Worm (Caenorhabditis elegans): ENCODE results near the gene ZC239.3.
"Not testable (repeated sequence)": the region's sequence is repeated elsewhere in the genome, so short reads cannot be mapped to it uniquely, and the experiment has no call there.

The ZC239.3 gene

DNA sequence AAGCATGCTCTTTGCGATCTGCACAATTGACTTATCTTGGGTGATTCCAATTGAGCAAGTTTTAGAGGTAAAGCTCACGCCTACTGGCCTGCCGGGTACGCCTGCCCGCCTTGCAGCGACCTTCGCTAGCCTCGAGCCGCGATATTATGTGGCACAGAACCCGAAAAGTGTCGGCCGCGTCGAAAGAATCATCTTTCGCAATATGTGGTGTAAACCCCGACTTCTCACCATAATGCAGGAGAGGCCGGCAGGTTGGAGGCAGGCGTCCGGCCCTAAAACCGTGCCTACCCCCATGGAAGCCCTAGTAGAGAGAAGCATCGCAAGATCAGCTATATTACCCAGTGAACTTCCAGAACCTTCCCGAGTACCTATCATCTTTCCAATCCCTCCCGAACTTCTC is 30.0 kb upstream of the ZC239.3 start:
- TF ChIP-seq lim-6 (tag; optimal IDR thresholded peaks at IDR 0.05) = no peak
- no peak for TF ChIP-seq unc-42 (tag; optimal IDR thresholded peaks at IDR 0.05)
- TF ChIP-seq pax-1 (tag; optimal IDR thresholded peaks at IDR 0.05) = no peak
- TF ChIP-seq npax-4 (tag; optimal IDR thresholded peaks at IDR 0.05) = no peak
- no peak for TF ChIP-seq hlh-8 (tag; optimal IDR thresholded peaks at IDR 0.05)
- no peak for TF ChIP-seq elt-4 (tag; optimal IDR thresholded peaks at IDR 0.05)
- TF ChIP-seq tbx-7 (tag; optimal IDR thresholded peaks at IDR 0.05) = no peak

DNA sequence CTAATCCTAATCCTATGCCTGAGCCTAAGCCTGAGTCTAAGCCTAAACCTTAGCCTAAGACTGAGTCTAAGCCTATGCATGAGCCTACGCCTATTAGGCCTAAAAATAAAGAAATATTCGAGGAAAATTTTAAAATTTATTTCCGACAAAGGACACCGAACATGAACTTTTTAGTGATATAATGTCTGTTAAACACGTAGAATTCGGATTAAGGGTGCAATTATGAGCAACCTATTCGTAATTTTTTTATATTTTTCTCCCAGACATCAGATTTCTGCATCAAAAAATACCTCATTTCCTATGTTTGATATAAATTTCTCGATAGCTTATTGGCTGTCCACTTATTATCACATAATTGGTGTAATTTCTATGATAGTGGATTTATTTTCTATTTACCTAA is 26.8 kb upstream of the ZC239.3 start, which contains the start of gene Y27F2A.11:
Y27F2A.11 (plus strand) TSS at position 301 of the 400 bp plus-strand sequence.
- TF ChIP-seq unc-86 (tag; optimal IDR thresholded peaks at IDR 0.05); dmd-4 (tag; optimal IDR thresholded peaks at IDR 0.05; ENCODE audit: borderline replicate concordance); ref-2 (tag; optimal IDR thresholded peaks at IDR 0.05): not testable (repeated sequence)

DNA sequence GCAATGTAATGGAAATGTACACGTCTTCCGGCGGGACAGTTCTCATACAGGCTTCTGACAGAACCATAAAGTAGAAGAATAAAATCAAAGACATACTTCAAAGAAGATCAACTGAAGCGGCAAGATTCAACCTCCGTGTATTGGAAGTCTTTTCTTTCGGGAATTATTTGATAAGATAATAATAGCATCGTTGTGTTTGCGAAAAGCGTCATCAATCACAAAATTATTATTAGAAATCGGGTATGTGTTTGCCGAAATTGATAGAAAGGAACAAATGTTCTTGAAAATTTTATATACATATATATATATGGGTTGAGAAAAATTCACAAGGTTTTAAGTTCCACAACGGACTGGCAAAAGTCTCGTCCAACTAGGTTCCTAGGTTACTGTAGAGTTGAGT is 24.3 kb upstream of the ZC239.3 start, which contains the start of gene Y27F2A.9:
Y27F2A.9 (minus strand) TSS at position 101 of the 400 bp plus-strand sequence.
- not testable (repeated sequence) for TF ChIP-seq elt-4, C08G9.2, pha-2 (tag; optimal IDR thresholded peaks at IDR 0.05)

DNA sequence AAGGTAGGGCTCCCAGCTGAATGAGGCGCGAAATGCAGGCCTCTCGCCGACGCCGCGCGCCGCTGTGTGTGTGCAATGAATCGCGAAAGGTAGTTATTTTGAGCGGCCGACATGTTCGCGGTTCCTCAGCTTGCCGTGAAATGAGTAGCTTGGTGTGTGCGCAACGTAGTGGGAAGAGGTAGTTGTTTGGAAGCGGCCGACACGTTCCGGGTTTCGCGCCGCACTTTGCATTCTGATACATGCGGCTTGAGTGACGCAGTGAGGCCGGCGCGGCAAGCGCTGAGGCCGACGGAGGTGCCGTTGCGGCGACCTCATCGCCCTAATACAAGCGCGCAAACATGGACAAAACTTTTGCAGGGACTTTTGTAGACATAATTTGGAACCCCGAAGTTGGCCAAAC is 20.1 kb upstream of the ZC239.3 start:
- TF ChIP-seq ztf-16 (tag; optimal IDR thresholded peaks at IDR 0.05) (no peak), mec-3 (tag; optimal IDR thresholded peaks at IDR 0.05; ENCODE audit: borderline replicate concordance) (peak; percentile 13)

DNA sequence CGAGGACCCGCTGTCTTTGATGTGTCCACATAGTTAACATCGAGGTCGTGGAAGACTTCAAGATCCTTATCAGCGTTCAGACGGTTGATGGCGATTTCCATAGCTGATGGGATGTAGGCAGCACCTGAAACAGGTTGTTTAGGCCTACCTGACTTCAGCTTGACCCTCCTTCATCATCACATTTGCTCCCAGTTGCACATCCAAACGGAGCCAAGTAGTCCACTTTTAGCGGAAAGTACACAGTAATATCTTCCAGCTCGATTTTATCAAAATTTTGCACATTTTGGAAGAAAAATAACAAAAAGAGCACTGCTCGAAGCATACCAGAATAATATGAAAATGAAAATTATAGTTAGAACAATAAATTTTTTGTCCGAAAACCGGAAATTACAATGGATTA is 18.9 kb upstream of the ZC239.3 start, which contains the start of gene gcy-15:
gcy-15 (minus strand) TSS at position 101 of the 400 bp plus-strand sequence.
- no peak for TF ChIP-seq pat-9 (tag; optimal IDR thresholded peaks at IDR 0.05)
- no peak for TF ChIP-seq ceh-18 (tag; optimal IDR thresholded peaks at IDR 0.05)
- no peak for TF ChIP-seq pax-1 (tag; optimal IDR thresholded peaks at IDR 0.05)
- TF ChIP-seq ztf-16 (tag; optimal IDR thresholded peaks at IDR 0.05) = no peak
- TF ChIP-seq ceh-30 (tag; optimal IDR thresholded peaks at IDR 0.05) = no peak
- no peak for TF ChIP-seq unc-3 (GFP tag; conservative IDR thresholded peaks at IDR 0.05)
- TF ChIP-seq unc-3 (tag; optimal IDR thresholded peaks at IDR 0.05) = no peak
- no peak for TF ChIP-seq ceh-19 (GFP tag; optimal IDR thresholded peaks at IDR 0.05)
- no peak for TF ChIP-seq ama-1 (optimal IDR thresholded peaks at IDR 0.05)
- TF ChIP-seq odd-2 (tag; optimal IDR thresholded peaks at IDR 0.05) = no peak
- TF ChIP-seq C08G9.2 (tag; optimal IDR thresholded peaks at IDR 0.05) = no peak
- no peak for TF ChIP-seq ceh-34 (tag; optimal IDR thresholded peaks at IDR 0.05)
- TF ChIP-seq madf-2 (tag; optimal IDR thresholded peaks at IDR 0.05) = no peak
- TF ChIP-seq pros-1 (tag; optimal IDR thresholded peaks at IDR 0.05) = no peak
- TF ChIP-seq ceh-48 (tag; optimal IDR thresholded peaks at IDR 0.05) = no peak
- TF ChIP-seq ets-4 (tag; optimal IDR thresholded peaks at IDR 0.05) = no peak
- TF ChIP-seq gmeb-2 (tag; optimal IDR thresholded peaks at IDR 0.05) = no peak
- no peak for TF ChIP-seq ttx-3 (tag; optimal IDR thresholded peaks at IDR 0.05)
- no peak for TF ChIP-seq tbx-2 (tag; optimal IDR thresholded peaks at IDR 0.05)

DNA sequence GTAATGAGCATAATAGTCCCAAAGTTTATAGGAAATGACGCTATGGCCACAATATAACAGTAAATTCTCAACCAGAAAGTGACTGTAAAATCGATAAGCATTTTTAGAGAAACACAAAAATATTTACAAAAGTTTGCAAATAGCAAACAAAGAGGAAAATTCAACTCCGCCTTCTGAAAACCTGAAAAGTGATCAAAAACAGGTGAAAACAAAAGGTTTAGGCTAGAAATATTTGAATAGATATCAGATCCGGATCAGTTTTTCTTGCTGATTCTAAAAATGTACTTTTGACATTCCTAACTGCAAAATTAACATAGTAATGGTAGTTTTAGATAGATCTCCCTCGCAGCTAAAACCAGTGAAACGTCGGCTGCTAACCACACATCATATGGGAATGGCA is 16.9 kb upstream of the ZC239.3 start, which contains the start of gene sri-51:
sri-51 (minus strand) TSS at position 101 of the 400 bp plus-strand sequence.
- no peak for TF ChIP-seq ets-4 (tag; optimal IDR thresholded peaks at IDR 0.05)
- no peak for TF ChIP-seq C08G9.2 (tag; optimal IDR thresholded peaks at IDR 0.05)
- TF ChIP-seq hlh-6 (tag; optimal IDR thresholded peaks at IDR 0.05) = no peak
- no peak for TF ChIP-seq ceh-2 (tag; optimal IDR thresholded peaks at IDR 0.05)
- no peak for TF ChIP-seq T23F11.4 (GFP tag; optimal IDR thresholded peaks at IDR 0.05)
- no peak for TF ChIP-seq ceh-31 (tag; optimal IDR thresholded peaks at IDR 0.05)
- no peak for TF ChIP-seq hlh-30 (tag; optimal IDR thresholded peaks at IDR 0.05; ENCODE audit: insufficient read depth)
- no peak for TF ChIP-seq ztf-16 (tag; optimal IDR thresholded peaks at IDR 0.05)
- no peak for TF ChIP-seq eyg-1 (tag; optimal IDR thresholded peaks at IDR 0.05)
- no peak for TF ChIP-seq mec-3 (tag; optimal IDR thresholded peaks at IDR 0.05; ENCODE audit: borderline replicate concordance)
- TF ChIP-seq tbx-7 (tag; optimal IDR thresholded peaks at IDR 0.05) = no peak
- no peak for TF ChIP-seq lim-6 (tag; optimal IDR thresholded peaks at IDR 0.05)
- no peak for TF ChIP-seq sdc-2 (tag; optimal IDR thresholded peaks at IDR 0.05)
- no peak for TF ChIP-seq fax-1 (tag; optimal IDR thresholded peaks at IDR 0.05)
